Worm (Caenorhabditis elegans) whole organism, young adult: Measurements from ENCODE around the gene F59B1.4.
A peak's percentile ranks its signal among the peaks of the same experiment; 100 is the strongest.

Experiments used
- B0019.2 ChIP-seq: fragments of 200-800 bp; sonication (Bioruptor generic); conservative IDR thresholded peaks from 2 replicates; pipeline ENCODE4 v1.3.6; 2022; ENCODE audit warnings: missing genetic modification reagents, missing genetic modification characterization, missing compliant biosample characterization
- D2030.7 ChIP-seq: fragments of 200-800 bp; sonication (Bioruptor generic); IDR thresholded peaks from 2 replicates; pipeline ENCODE4 v1.3.6; 2022; ENCODE audit warnings: missing genetic modification reagents, missing genetic modification characterization, missing compliant biosample characterization
- F37B4.10 ChIP-seq: fragments of 200-800 bp; sonication (Bioruptor generic); IDR thresholded peaks from 2 replicates; pipeline ENCODE4 v1.3.6; 2022; ENCODE audit warnings: missing genetic modification characterization, missing compliant biosample characterization
- Y56A3A.18 ChIP-seq: fragments of 200-800 bp; sonication (Bioruptor generic); IDR thresholded peaks from 2 replicates; pipeline ENCODE4 v1.3.6; 2022; ENCODE audit warnings: missing genetic modification reagents, missing genetic modification characterization, missing compliant biosample characterization
- Y67H2A.10 ChIP-seq: fragments of 200-800 bp; sonication (Bioruptor generic); conservative IDR thresholded peaks from 2 replicates; pipeline ENCODE4 v1.3.6; 2022; ENCODE audit warnings: missing genetic modification reagents, missing genetic modification characterization, missing compliant biosample characterization
- ama-1 ChIP-seq, 3 experiments: fragments of 150-350 bp in 1 of 3; sonication (generic microtip) in 2 of 3; optimal IDR thresholded peaks; 2 replicates each; lab custom pipeline; 2014 to 2018; ENCODE audit warnings: missing biosample characterization in 2 of 3, missing genetic modification characterization in 2 of 3, missing genetic modification reagents in 2 of 3
- atf-7 ChIP-seq: sonication (generic microtip); optimal IDR thresholded peaks from 2 replicates; lab custom pipeline; 2017; ENCODE audit warnings: mild to moderate bottlenecking, missing genetic modification characterization, missing compliant biosample characterization
- athp-1 ChIP-seq: sonication (generic microtip); optimal IDR thresholded peaks from 2 replicates; lab custom pipeline; 2017; ENCODE audit warnings: mild to moderate bottlenecking, missing genetic modification characterization, missing compliant biosample characterization
- attf-5 ChIP-seq: fragments of 200-800 bp; sonication (Bioruptor generic); optimal IDR thresholded peaks from 2 replicates; lab custom pipeline; 2018; ENCODE audit warnings: mild to moderate bottlenecking, missing genetic modification characterization, missing compliant biosample characterization
- cebp-1 ChIP-seq, 2 experiments: fragments of 200-800 bp in 1 of 2; sonication (Bioruptor generic) in 1 of 2; sonication (generic microtip) in 1 of 2; IDR thresholded peaks in 1 of 2; optimal IDR thresholded peaks in 1 of 2; 2 replicates each; pipeline versions ENCODE4 v1.3.6 to Lab custom; 2017 to 2022; ENCODE audit warnings: missing compliant biosample characterization in 2 of 2, missing genetic modification characterization in 2 of 2, mild to moderate bottlenecking in 1 of 2, missing genetic modification reagents in 1 of 2, moderate library complexity in 1 of 2
- cebp-2 ChIP-seq: fragments of 200-800 bp; sonication (Bioruptor generic); IDR thresholded peaks from 2 replicates; pipeline ENCODE4 v1.3.6; 2022; ENCODE audit warnings: missing genetic modification characterization, missing compliant biosample characterization
- ceh-58 ChIP-seq: fragments of 200-800 bp; sonication (Bioruptor generic); IDR thresholded peaks from 2 replicates; pipeline ENCODE4 v1.3.6; 2022; ENCODE audit warnings: missing genetic modification characterization, missing compliant biosample characterization
- ceh-91 ChIP-seq: fragments of 200-800 bp; sonication (Bioruptor generic); IDR thresholded peaks from 2 replicates; pipeline ENCODE4 v1.3.6; 2022; ENCODE audit warnings: missing genetic modification reagents, missing genetic modification characterization, missing compliant biosample characterization
- hmg-1.2 ChIP-seq: fragments of 200-800 bp; sonication (Bioruptor generic); IDR thresholded peaks from 2 replicates; pipeline ENCODE4 v1.3.6; 2022; ENCODE audit warnings: missing genetic modification reagents, missing genetic modification characterization, missing compliant biosample characterization
- hrde-1 ChIP-seq: sonication (generic microtip); optimal IDR thresholded peaks from 2 replicates; lab custom pipeline; 2016; ENCODE audit warnings: missing genetic modification characterization, mild to moderate bottlenecking, missing compliant biosample characterization, moderate library complexity, missing genotype, missing genetic modification reagents, borderline replicate concordance
- hsf-1 ChIP-seq: fragments of 200-800 bp; sonication (Bioruptor generic); IDR thresholded peaks from 2 replicates; pipeline ENCODE4 v1.3.6; 2022; ENCODE audit warnings: missing genetic modification reagents, missing genetic modification characterization, missing compliant biosample characterization
- let-526 ChIP-seq: fragments of 200-800 bp; sonication (Bioruptor generic); IDR thresholded peaks from 2 replicates; pipeline ENCODE4 v1.3.6; 2022; ENCODE audit warnings: missing genetic modification reagents, missing genetic modification characterization, missing compliant biosample characterization
- lin-26 ChIP-seq: fragments of 200-800 bp; sonication (Bioruptor generic); IDR thresholded peaks from 2 replicates; pipeline ENCODE4 v1.3.6; 2022; ENCODE audit warnings: missing genetic modification reagents, missing genetic modification characterization, missing compliant biosample characterization
- lin-54 ChIP-seq: fragments of 200-800 bp; sonication (Bioruptor generic); optimal IDR thresholded peaks from 2 replicates; lab custom pipeline; 2018; ENCODE audit warnings: mild to moderate bottlenecking, missing genetic modification characterization, missing compliant biosample characterization
- madf-3 ChIP-seq: fragments of 200-800 bp; sonication (Bioruptor generic); IDR thresholded peaks from 2 replicates; pipeline ENCODE4 v1.3.6; 2022; ENCODE audit warnings: missing genetic modification reagents, missing genetic modification characterization, missing compliant biosample characterization
- nfya-2 ChIP-seq: fragments of 200-800 bp; sonication (Bioruptor generic); IDR thresholded peaks from 2 replicates; pipeline ENCODE4 v1.3.6; 2022; ENCODE audit warnings: missing genetic modification reagents, missing genetic modification characterization, missing compliant biosample characterization
- nfyb-1 ChIP-seq: fragments of 200-800 bp; sonication (Bioruptor generic); IDR thresholded peaks from 2 replicates; pipeline ENCODE4 v1.3.6; 2022; ENCODE audit warnings: missing genetic modification reagents, missing genetic modification characterization, missing compliant biosample characterization
- nhr-120 ChIP-seq: fragments of 200-800 bp; sonication (Bioruptor generic); IDR thresholded peaks from 2 replicates; pipeline ENCODE4 v1.3.6; 2022; ENCODE audit warnings: missing genetic modification characterization, missing compliant biosample characterization
- nhr-179 ChIP-seq: sonication (generic microtip); optimal IDR thresholded peaks from 2 replicates; lab custom pipeline; 2016; ENCODE audit warnings: mild to moderate bottlenecking, missing genetic modification characterization, missing compliant biosample characterization
- nhr-80 ChIP-seq: sonication (generic microtip); optimal IDR thresholded peaks from 2 replicates; lab custom pipeline; 2016; ENCODE audit warnings: missing genetic modification characterization, missing compliant biosample characterization
- nhr-90 ChIP-seq: sonication (generic microtip); optimal IDR thresholded peaks from 2 replicates; lab custom pipeline; 2016; ENCODE audit warnings: missing genotype, mild to moderate bottlenecking, missing genetic modification characterization, missing compliant biosample characterization
- rcor-1 ChIP-seq: fragments of 200-800 bp; sonication (Bioruptor generic); IDR thresholded peaks from 2 replicates; pipeline ENCODE4 v1.3.6; 2022; ENCODE audit warnings: missing genetic modification reagents, missing genetic modification characterization, missing compliant biosample characterization
- rpc-1 ChIP-seq, 2 experiments: fragments of 150-350 bp in 1 of 2; sonication (generic microtip) in 1 of 2; optimal IDR thresholded peaks; 2 replicates each; lab custom pipeline; 2014 to 2018; ENCODE audit warnings: missing biosample characterization in 1 of 2, missing genetic modification characterization in 1 of 2, missing genetic modification reagents in 1 of 2, missing genotype in 1 of 2
- snpc-3.4 ChIP-seq: sonication (generic microtip); optimal IDR thresholded peaks from 2 replicates; lab custom pipeline; 2017; ENCODE audit warnings: missing genetic modification characterization, mild to moderate bottlenecking, missing compliant biosample characterization, antibody characterized with exemption, moderate library complexity, missing genotype, missing genetic modification reagents
- snpc-4 ChIP-seq, 5 experiments: fragments of 150-350 bp in 1 of 5; sonication (generic microtip) in 4 of 5; optimal IDR thresholded peaks; 2 replicates each; lab custom pipeline; 2014 to 2018; ENCODE audit warnings: missing genetic modification characterization in 5 of 5, missing biosample characterization in 3 of 5, antibody characterized with exemption in 2 of 5, mild to moderate bottlenecking in 2 of 5, missing compliant biosample characterization in 2 of 5, missing genotype in 2 of 5, moderate library complexity in 2 of 5, missing genetic modification reagents in 1 of 5
- somi-1 ChIP-seq: fragments of 200-800 bp; sonication (Bioruptor generic); optimal IDR thresholded peaks from 2 replicates; lab custom pipeline; 2018; ENCODE audit warnings: mild to moderate bottlenecking, missing genetic modification characterization, missing compliant biosample characterization
- tbx-9 ChIP-seq: sonication (generic microtip); optimal IDR thresholded peaks from 2 replicates; lab custom pipeline; 2016; ENCODE audit warnings: borderline replicate concordance, missing genetic modification characterization, inconsistent platforms, missing compliant biosample characterization
- unc-62 ChIP-seq: fragments of 150-350 bp; optimal IDR thresholded peaks from 2 replicates; lab custom pipeline; 2014; ENCODE audit warnings: missing biosample characterization, missing genetic modification reagents, missing genetic modification characterization
- zfh-2 ChIP-seq: fragments of 200-800 bp; sonication (Bioruptor generic); conservative IDR thresholded peaks from 2 replicates; pipeline ENCODE4 v1.3.6; 2022; ENCODE audit warnings: missing genetic modification reagents, missing genetic modification characterization, missing compliant biosample characterization

Gene F59B1.4

DNA sequence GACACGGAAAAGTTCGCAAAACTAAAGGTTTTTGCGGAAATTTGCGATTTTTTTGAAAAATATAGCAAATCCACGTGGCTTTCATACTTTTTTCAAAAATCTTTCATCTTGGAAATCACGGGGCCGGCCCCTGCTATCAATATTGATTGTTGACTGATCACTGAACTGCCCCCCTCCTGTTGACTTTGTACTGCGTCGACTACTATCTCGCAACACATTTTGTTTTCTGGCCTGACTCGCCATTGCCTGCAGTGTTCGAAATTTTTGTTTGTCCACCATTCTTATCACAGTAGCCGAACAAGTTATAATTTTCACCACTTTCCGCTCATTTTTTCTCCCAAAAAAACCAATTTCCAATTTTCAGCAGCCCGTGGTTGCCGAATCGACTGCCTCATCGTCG, 45.8 kb downstream of the F59B1.4 start:
- TF ChIP-seq nhr-179 (tag; lab: Kevin White, UChicago) (no peak), Y67H2A.10 (GFP tag; lab: Robert Waterston, UW) (no peak), attf-5 (GFP tag; lab: Kevin White, UChicago) (peak; percentile 2), cebp-2 (GFP tag; lab: Robert Waterston, UW) (no peak), rcor-1 (GFP tag; lab: Robert Waterston, UW) (no peak), nfya-2 (GFP tag; lab: Robert Waterston, UW) (no peak)

DNA sequence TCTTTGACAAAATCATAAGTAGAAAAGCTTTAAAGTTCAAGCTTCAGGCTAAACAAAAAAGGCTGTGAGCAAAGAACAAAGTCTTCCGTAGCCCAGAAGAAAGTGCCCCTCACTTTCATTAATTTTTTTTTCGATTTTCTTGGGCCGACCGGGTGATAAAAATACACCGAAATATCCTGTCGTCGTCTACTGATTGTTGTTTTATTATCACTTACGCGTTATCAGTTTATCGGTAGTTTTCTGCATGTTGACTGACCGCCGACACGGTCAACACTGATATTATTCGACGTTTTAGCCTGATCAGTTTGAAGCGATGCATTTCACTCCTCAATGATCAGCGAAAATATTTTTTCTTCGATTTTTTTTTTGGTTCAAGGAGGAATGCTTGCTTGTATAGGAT, 46.5 kb downstream of the F59B1.4 start:
- TF ChIP-seq Y56A3A.18 (GFP tag; lab: Robert Waterston, UW) (peak; percentile 23; the same call in 1 of the 2 replicates), snpc-4 (GFP tag; optimal IDR thresholded peaks at IDR 0.05; lab: Kevin White, UChicago) (no peak), snpc-4 (tag; optimal IDR thresholded peaks at IDR 0.05; lab: Kevin White, UChicago) (no peak), B0019.2 (GFP tag; lab: Robert Waterston, UW) (no peak), madf-3 (GFP tag; lab: Robert Waterston, UW) (0 out of 2 replicates have a peak, but pooled peaks have one; percentile 9), tbx-9 (tag; lab: Kevin White, UChicago) (no peak), let-526 (GFP tag; lab: Robert Waterston, UW) (no peak)

DNA sequence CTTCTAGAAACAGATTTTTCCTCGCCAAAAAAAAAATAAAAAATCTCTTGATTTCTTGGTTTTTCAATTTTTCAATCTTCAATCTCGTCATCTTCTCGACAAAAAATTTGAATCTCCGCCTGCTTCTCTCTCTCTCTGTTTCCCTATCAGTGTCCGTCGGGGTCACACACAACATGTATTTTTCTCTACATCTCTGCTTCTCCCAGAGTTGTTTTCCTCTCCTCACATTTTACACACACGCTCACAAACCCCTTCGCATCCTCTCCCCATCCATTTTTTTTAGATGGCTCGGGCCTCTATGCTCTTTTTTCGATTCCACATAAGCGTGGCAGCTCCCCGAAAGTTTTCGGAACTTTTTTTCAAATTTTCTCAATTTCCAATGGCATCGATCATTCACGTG, 47.0 kb downstream of the F59B1.4 start:
- no peak for TF ChIP-seq cebp-1 (GFP tag; IDR thresholded peaks at IDR 0.05; lab: Robert Waterston, UW)
- TF ChIP-seq cebp-1 (tag; optimal IDR thresholded peaks at IDR 0.05; lab: Kevin White, UChicago) = peak; percentile 45
- no peak for TF ChIP-seq snpc-4 (GFP tag; optimal IDR thresholded peaks at IDR 0.05; lab: Kevin White, UChicago)
- peak in 1 of 4 experiments; percentile 5 for TF ChIP-seq snpc-4 (tag; optimal IDR thresholded peaks at IDR 0.05; lab: Kevin White, UChicago)
- no peak for TF ChIP-seq rpc-1 (optimal IDR thresholded peaks at IDR 0.05; lab: Kevin White, UChicago)
- no peak for TF ChIP-seq rpc-1 (tag; optimal IDR thresholded peaks at IDR 0.05; lab: Kevin White, UChicago)
- peak; percentile 49 for TF ChIP-seq ama-1 (optimal IDR thresholded peaks at IDR 0.05; lab: Kevin White, UChicago)
- no peak for TF ChIP-seq ama-1 (GFP tag; optimal IDR thresholded peaks at IDR 0.05; lab: Kevin White, UChicago)
- no peak for TF ChIP-seq hsf-1 (GFP tag; lab: Robert Waterston, UW)
- no peak for TF ChIP-seq nhr-120 (GFP tag; lab: Robert Waterston, UW)
- TF ChIP-seq unc-62 (GFP tag; lab: Kevin White, UChicago) = no peak
- TF ChIP-seq hmg-1.2 = peak; percentile 51
- TF ChIP-seq nhr-80 = peak; percentile 58
- no peak for TF ChIP-seq hrde-1
- no peak for TF ChIP-seq ceh-91 (GFP tag; lab: Robert Waterston, UW)
- peak; percentile 12 for TF ChIP-seq atf-7
- no peak for TF ChIP-seq D2030.7 (GFP tag; lab: Robert Waterston, UW)
- TF ChIP-seq F37B4.10 = no peak
- peak; percentile 11 for TF ChIP-seq lin-54 (GFP tag; lab: Kevin White, UChicago)
- no peak for TF ChIP-seq nfyb-1 (GFP tag; lab: Robert Waterston, UW)
- TF ChIP-seq ceh-58 (GFP tag; lab: Robert Waterston, UW) = no peak
- peak; percentile 24; the same call in 1 of the 2 replicates for TF ChIP-seq rcor-1 (GFP tag; lab: Robert Waterston, UW)
- TF ChIP-seq attf-5 (GFP tag; lab: Kevin White, UChicago) = peak; percentile 70
- TF ChIP-seq nhr-90 = no peak
- no peak for TF ChIP-seq snpc-3.4 (tag; lab: Kevin White, UChicago)
- peak; percentile 31 for TF ChIP-seq somi-1 (GFP tag; lab: Kevin White, UChicago)

DNA sequence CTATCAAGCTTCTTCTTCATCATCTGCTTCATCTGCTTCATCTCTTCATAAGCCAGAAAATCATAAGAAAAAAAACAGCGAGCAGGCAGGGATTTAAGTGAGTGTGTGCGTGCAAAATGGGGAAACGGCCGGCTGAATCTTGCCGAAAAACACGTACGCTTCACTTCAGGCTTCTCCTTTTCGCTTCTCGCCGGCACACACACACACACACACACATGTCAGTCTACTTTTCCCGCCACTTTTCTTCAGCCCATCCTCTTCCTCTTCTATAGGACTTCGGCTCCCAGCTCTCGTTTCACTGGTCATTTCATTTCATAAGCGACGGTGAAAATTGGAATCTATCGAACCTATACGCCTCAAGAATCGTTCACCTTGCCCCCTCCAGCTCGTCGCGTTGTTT, 47.6 kb downstream of the F59B1.4 start:
- no peak for TF ChIP-seq athp-1 (tag; lab: Kevin White, UChicago)
- TF ChIP-seq lin-26 (GFP tag; lab: Robert Waterston, UW) = 0 out of 2 replicates have a peak, but pooled peaks have one; percentile 12
- TF ChIP-seq zfh-2 (GFP tag; lab: Robert Waterston, UW) = peak; percentile 50; the same call in 1 of the 2 replicates
